Worm (Caenorhabditis elegans) whole organism, L1 larva: ENCODE results near the gene F48F5.8.

Source experiments
- Y116A8C.19 ChIP-seq: sonication (generic microtip); optimal IDR thresholded peaks from 2 replicates; lab custom pipeline; 2016; ENCODE audit warnings: missing compliant biosample characterization, missing genetic modification characterization, borderline replicate concordance
- aha-1 ChIP-seq: fragments of 150-350 bp; optimal IDR thresholded peaks from 2 replicates; lab custom pipeline; 2014; ENCODE audit warnings: missing biosample characterization, missing genetic modification characterization
- aly-2 ChIP-seq: fragments of 150-350 bp; optimal IDR thresholded peaks from 2 replicates; lab custom pipeline; 2014; ENCODE audit warnings: missing biosample characterization, missing genetic modification characterization
- ceh-88 ChIP-seq: fragments of 200-800 bp; sonication (Bioruptor generic); IDR thresholded peaks from 2 replicates; pipeline ENCODE4 v1.3.6; 2022; ENCODE audit warnings: missing genetic modification characterization, missing compliant biosample characterization
- ces-1 ChIP-seq: fragments of 150-350 bp; optimal IDR thresholded peaks from 2 replicates; lab custom pipeline; 2014; ENCODE audit warnings: missing biosample characterization, missing genetic modification reagents, missing genetic modification characterization
- elt-3 ChIP-seq, 6 experiments: fragments of 150-350 bp in 1 of 6; sonication (generic microtip); optimal IDR thresholded peaks; 2 replicates each; lab custom pipeline; 2017 to 2018; ENCODE audit warnings: missing biosample characterization in 6 of 6, missing genetic modification characterization in 6 of 6, inconsistent platforms in 1 of 6
- fkh-10 ChIP-seq: sonication (generic microtip); optimal IDR thresholded peaks from 2 replicates; lab custom pipeline; 2017; ENCODE audit warnings: missing biosample characterization, missing genetic modification reagents, missing genetic modification characterization
- hlh-17 ChIP-seq: fragments of 200-800 bp; sonication (Bioruptor generic); optimal IDR thresholded peaks from 2 replicates; lab custom pipeline; 2018; ENCODE audit warnings: missing genetic modification characterization, mild to moderate bottlenecking, missing compliant biosample characterization, moderate library complexity, borderline replicate concordance
- hpl-2 ChIP-seq: fragments of 150-350 bp; optimal IDR thresholded peaks from 2 replicates; lab custom pipeline; 2014; ENCODE audit warnings: missing biosample characterization, missing genetic modification reagents, missing genetic modification characterization
- isw-1 ChIP-seq: fragments of 200-800 bp; sonication (Bioruptor generic); IDR thresholded peaks from 2 replicates; pipeline ENCODE4 v1.3.6; 2022; ENCODE audit warnings: missing genetic modification characterization, missing compliant biosample characterization
- lin-14 ChIP-seq: fragments of 200-800 bp; sonication (Bioruptor generic); optimal IDR thresholded peaks from 2 replicates; lab custom pipeline; 2018; ENCODE audit warnings: mild to moderate bottlenecking, missing genetic modification characterization, moderate library complexity, missing compliant biosample characterization
- nhr-47 ChIP-seq: sonication (generic microtip); optimal IDR thresholded peaks from 2 replicates; lab custom pipeline; 2016; ENCODE audit warnings: mild to moderate bottlenecking, missing genetic modification characterization, moderate library complexity, missing compliant biosample characterization
- nhr-71 ChIP-seq: sonication (generic microtip); optimal IDR thresholded peaks from 2 replicates; lab custom pipeline; 2016; ENCODE audit warnings: mild to moderate bottlenecking, missing genetic modification characterization, moderate library complexity, missing compliant biosample characterization
- nhr-77 ChIP-seq: fragments of 150-350 bp; optimal IDR thresholded peaks from 2 replicates; lab custom pipeline; 2014; ENCODE audit warnings: missing biosample characterization, missing genetic modification characterization
- unc-62 ChIP-seq: fragments of 150-350 bp; optimal IDR thresholded peaks from 2 replicates; lab custom pipeline; 2014; ENCODE audit warnings: missing biosample characterization, missing genetic modification reagents, missing genetic modification characterization
- unc-86 ChIP-seq: sonication (generic microtip); optimal IDR thresholded peaks from 2 replicates; lab custom pipeline; 2016; ENCODE audit warnings: missing genetic modification characterization, missing compliant biosample characterization
- zag-1 ChIP-seq: fragments of 150-350 bp; optimal IDR thresholded peaks from 2 replicates; lab custom pipeline; 2014; ENCODE audit warnings: missing biosample characterization, missing genetic modification characterization
- ztf-4 ChIP-seq: fragments of 150-350 bp; optimal IDR thresholded peaks from 2 replicates; lab custom pipeline; 2014; ENCODE audit warnings: missing biosample characterization, missing genetic modification characterization

F48F5.8 gene

ce11 chrV:20464778-20465177, 39.6 kb downstream of the F48F5.8 start:
- no peak for TF ChIP-seq fkh-10
- no peak for TF ChIP-seq hlh-17 (GFP tag; lab: Kevin White, UChicago)
- TF ChIP-seq aly-2 (tag; lab: Kevin White, UChicago) = no peak

- no peak for TF ChIP-seq ces-1
- no peak for TF ChIP-seq zag-1 (tag; lab: Kevin White, UChicago)
- TF ChIP-seq ceh-88 = no peak
- no peak for TF ChIP-seq nhr-47 (tag; lab: Kevin White, UChicago)
- no peak for TF ChIP-seq elt-3 (tag; optimal IDR thresholded peaks at IDR 0.05; lab: Kevin White, UChicago)
- no peak for TF ChIP-seq lin-14 (GFP tag; lab: Kevin White, UChicago)
- no peak for TF ChIP-seq ztf-4 (tag; lab: Kevin White, UChicago)
- no peak for TF ChIP-seq hpl-2 (GFP tag; lab: Kevin White, UChicago)
- no peak for TF ChIP-seq Y116A8C.19
- TF ChIP-seq unc-62 = no peak
- TF ChIP-seq isw-1 = no peak
- TF ChIP-seq aha-1 (tag; lab: Kevin White, UChicago) = no peak
- TF ChIP-seq nhr-71 = no peak
- no peak for TF ChIP-seq nhr-77 (tag; lab: Kevin White, UChicago)
- no peak for TF ChIP-seq unc-86 (tag; lab: Kevin White, UChicago)
Observed at ce11 chrV:20470385-20470784, 45.2 kb downstream of the F48F5.8 start, which contains the start of gene B0250.8. Gene B0250.8 (minus strand): TSS chrV:20470485.
